Fruit fly (Drosophila melanogaster) whole organism, prepupa: Measurements from ENCODE around the gene CG46280.

Experiments
- CG10631 ChIP-seq: fragments of 200-800 bp; sonication (Bioruptor generic); optimal IDR thresholded peaks from 2 replicates; lab custom pipeline; 2016; ENCODE audit warnings: missing biosample characterization, missing genetic modification characterization
- CG10669 ChIP-seq: fragments of 200-800 bp; sonication (Bioruptor generic); optimal IDR thresholded peaks from 3 replicates; lab custom pipeline; 2018; ENCODE audit warnings: missing biosample characterization, mild to moderate bottlenecking, missing genetic modification characterization, moderate library complexity
- CG11294 ChIP-seq: fragments of 200-800 bp; sonication (Bioruptor generic); IDR thresholded peaks from 2 replicates; pipeline ENCODE4 v1.3.6; 2022; ENCODE audit warnings: missing biosample characterization, missing genetic modification characterization
- CG11762 ChIP-seq: fragments of 200-800 bp; sonication (Bioruptor generic); optimal IDR thresholded peaks from 3 replicates; lab custom pipeline; 2016; ENCODE audit warnings: missing biosample characterization, missing genetic modification characterization; ENCODE audit not compliant: insufficient read depth
- CG11902 ChIP-seq: fragments of 200-800 bp; sonication (Bioruptor generic); optimal IDR thresholded peaks from 3 replicates; lab custom pipeline; 2016; ENCODE audit warnings: missing biosample characterization, missing genetic modification characterization
- CG1621 ChIP-seq: fragments of 200-800 bp; sonication (Bioruptor generic); optimal IDR thresholded peaks from 3 replicates; lab custom pipeline; 2018; ENCODE audit warnings: missing biosample characterization, mild to moderate bottlenecking, missing genetic modification characterization
- CG3032 ChIP-seq: fragments of 200-800 bp; optimal IDR thresholded peaks from 2 replicates; lab custom pipeline; 2019; ENCODE audit warnings: missing biosample characterization, mild to moderate bottlenecking, missing genetic modification characterization, moderate library complexity
- CG31627 ChIP-seq: fragments of 200-800 bp; sonication (Bioruptor generic); optimal IDR thresholded peaks from 3 replicates; lab custom pipeline; 2016; ENCODE audit warnings: missing biosample characterization, missing genetic modification characterization
- CG32006 ChIP-seq: fragments of 200-800 bp; sonication (Bioruptor generic); optimal IDR thresholded peaks from 3 replicates; lab custom pipeline; 2017; ENCODE audit warnings: missing biosample characterization, mild to moderate bottlenecking, missing genetic modification characterization
- CG34406 ChIP-seq: fragments of 200-800 bp; sonication (Bioruptor generic); optimal IDR thresholded peaks from 3 replicates; lab custom pipeline; 2016; ENCODE audit warnings: missing biosample characterization, missing genetic modification characterization
- CG6163 ChIP-seq: fragments of 200-800 bp; sonication (Bioruptor generic); IDR thresholded peaks from 3 replicates; pipeline ENCODE4 v1.3.6; 2022; ENCODE audit warnings: missing biosample characterization, missing genetic modification characterization
- CG6276 ChIP-seq: fragments of 200-800 bp; sonication (Bioruptor generic); optimal IDR thresholded peaks from 2 replicates; lab custom pipeline; 2017; ENCODE audit warnings: missing biosample characterization, mild to moderate bottlenecking, missing genetic modification characterization
- CG6792 ChIP-seq: fragments of 200-800 bp; sonication (Bioruptor generic); optimal IDR thresholded peaks from 3 replicates; lab custom pipeline; 2016; ENCODE audit warnings: missing biosample characterization, missing genetic modification characterization
- CG6808 ChIP-seq: fragments of 200-800 bp; sonication (Bioruptor generic); optimal IDR thresholded peaks from 3 replicates; lab custom pipeline; 2017; ENCODE audit warnings: missing biosample characterization, missing genetic modification characterization, mild to moderate bottlenecking, moderate library complexity, missing genetic modification reagents
- CG6854 ChIP-seq: fragments of 200-800 bp; sonication (Bioruptor generic); optimal IDR thresholded peaks from 2 replicates; lab custom pipeline; 2017; ENCODE audit warnings: missing biosample characterization, mild to moderate bottlenecking, missing genetic modification characterization
- CG7368 ChIP-seq: fragments of 200-800 bp; sonication (Bioruptor generic); optimal IDR thresholded peaks from 3 replicates; lab custom pipeline; 2016; ENCODE audit warnings: missing biosample characterization, missing genetic modification characterization
- CG8119 ChIP-seq: fragments of 200-800 bp; sonication (Bioruptor generic); IDR thresholded peaks from 3 replicates; pipeline ENCODE4 v1.3.6; 2022; ENCODE audit warnings: missing biosample characterization, missing genetic modification characterization
- CG8319 ChIP-seq: fragments of 200-800 bp; sonication (Bioruptor generic); optimal IDR thresholded peaks from 3 replicates; lab custom pipeline; 2016; ENCODE audit warnings: missing biosample characterization, missing genetic modification characterization
- CG8632 ChIP-seq: fragments of 200-800 bp; sonication (Bioruptor generic); optimal IDR thresholded peaks from 3 replicates; lab custom pipeline; 2016; ENCODE audit warnings: missing biosample characterization, missing genetic modification characterization
- CG9139 ChIP-seq: fragments of 200-800 bp; sonication (Bioruptor generic); optimal IDR thresholded peaks from 3 replicates; lab custom pipeline; 2017; ENCODE audit warnings: missing biosample characterization, mild to moderate bottlenecking, missing genetic modification characterization
- Eip75B ChIP-seq: fragments of 200-800 bp; sonication (Bioruptor generic); optimal IDR thresholded peaks from 3 replicates; lab custom pipeline; 2016; ENCODE audit warnings: missing biosample characterization, missing genetic modification characterization
- Eip78C ChIP-seq: fragments of 200-800 bp; sonication (Bioruptor generic); peaks from one replicate; lab custom pipeline; 2016; ENCODE audit warnings: missing biosample characterization, missing genetic modification characterization
- Ets21C ChIP-seq: fragments of 200-800 bp; sonication (Bioruptor generic); optimal IDR thresholded peaks from 3 replicates; lab custom pipeline; 2016; ENCODE audit warnings: missing biosample characterization, missing genetic modification characterization
- Gug ChIP-seq: fragments of 200-800 bp; sonication (Bioruptor generic); IDR thresholded peaks from 2 replicates; pipeline ENCODE4 v1.3.6; 2022; ENCODE audit warnings: missing biosample characterization, missing genetic modification characterization
- Hr39 ChIP-seq: fragments of 200-800 bp; sonication (Bioruptor generic); optimal IDR thresholded peaks from 2 replicates; lab custom pipeline; 2016; ENCODE audit warnings: missing biosample characterization, missing genetic modification characterization
- Hr4 ChIP-seq: fragments of 200-800 bp; sonication (Bioruptor generic); optimal IDR thresholded peaks from 3 replicates; lab custom pipeline; 2016; ENCODE audit warnings: missing biosample characterization, missing genetic modification characterization
- Lpt ChIP-seq: fragments of 200-800 bp; sonication (Bioruptor generic); optimal IDR thresholded peaks from 3 replicates; lab custom pipeline; 2016; ENCODE audit warnings: missing biosample characterization, missing genetic modification characterization
- Met ChIP-seq: fragments of 200-800 bp; sonication (Bioruptor generic); optimal IDR thresholded peaks from 3 replicates; lab custom pipeline; 2016; ENCODE audit warnings: missing biosample characterization, missing genetic modification characterization
- OdsH ChIP-seq: fragments of 200-800 bp; sonication (Bioruptor generic); optimal IDR thresholded peaks from 3 replicates; lab custom pipeline; 2016; ENCODE audit warnings: missing biosample characterization, missing genetic modification characterization
- Smox ChIP-seq: fragments of 200-800 bp; sonication (Bioruptor generic); optimal IDR thresholded peaks from 3 replicates; lab custom pipeline; 2016; ENCODE audit warnings: missing biosample characterization, missing genetic modification characterization
- Sox102F ChIP-seq: fragments of 200-800 bp; sonication (Bioruptor generic); optimal IDR thresholded peaks from 2 replicates; lab custom pipeline; 2016; ENCODE audit warnings: missing biosample characterization, mild to moderate bottlenecking, missing genetic modification characterization
- Sox14 ChIP-seq: fragments of 200-800 bp; sonication (Bioruptor generic); optimal IDR thresholded peaks from 3 replicates; lab custom pipeline; 2016; ENCODE audit warnings: missing biosample characterization, missing genetic modification characterization
- Sox15 ChIP-seq: fragments of 200-800 bp; sonication (Bioruptor generic); optimal IDR thresholded peaks from 3 replicates; lab custom pipeline; 2016; ENCODE audit warnings: missing biosample characterization, missing genetic modification characterization
- achi ChIP-seq: fragments of 200-800 bp; sonication (Bioruptor generic); optimal IDR thresholded peaks from 3 replicates; lab custom pipeline; 2016; ENCODE audit warnings: missing biosample characterization, missing genetic modification characterization
- cyc ChIP-seq: fragments of 200-800 bp; sonication (Bioruptor generic); optimal IDR thresholded peaks from 3 replicates; lab custom pipeline; 2016; ENCODE audit warnings: missing biosample characterization, missing genetic modification characterization
- dac ChIP-seq: fragments of 200-800 bp; sonication (Bioruptor generic); optimal IDR thresholded peaks from 2 replicates; lab custom pipeline; 2017; ENCODE audit warnings: missing biosample characterization, mild to moderate bottlenecking, missing genetic modification characterization
- dsx ChIP-seq: fragments of 200-800 bp; optimal IDR thresholded peaks from 3 replicates; lab custom pipeline; 2019; ENCODE audit warnings: missing biosample characterization, mild to moderate bottlenecking, missing genetic modification characterization, moderate library complexity; ENCODE audit not compliant: poor library complexity, severe bottlenecking
- eg ChIP-seq: fragments of 200-800 bp; sonication (Bioruptor generic); IDR thresholded peaks from 3 replicates; pipeline ENCODE4 v1.3.6; 2022; ENCODE audit warnings: missing biosample characterization, missing genetic modification characterization
- esn ChIP-seq: fragments of 200-800 bp; sonication (Bioruptor generic); optimal IDR thresholded peaks from 2 replicates; lab custom pipeline; 2016; ENCODE audit warnings: missing biosample characterization, mild to moderate bottlenecking, missing genetic modification characterization, moderate library complexity
- fd59A ChIP-seq: fragments of 200-800 bp; sonication (Bioruptor generic); optimal IDR thresholded peaks from 2 replicates; lab custom pipeline; 2017; ENCODE audit warnings: missing biosample characterization, mild to moderate bottlenecking, missing genetic modification characterization, missing genetic modification reagents
- fd85E ChIP-seq: fragments of 200-800 bp; sonication (Bioruptor generic); optimal IDR thresholded peaks from 3 replicates; lab custom pipeline; 2016; ENCODE audit warnings: missing biosample characterization, missing genetic modification characterization
- fkh ChIP-seq: fragments of 200-800 bp; sonication (Bioruptor generic); optimal IDR thresholded peaks from 3 replicates; lab custom pipeline; 2017; ENCODE audit warnings: missing biosample characterization, mild to moderate bottlenecking, missing genetic modification characterization, moderate library complexity
- net ChIP-seq: fragments of 200-800 bp; sonication (Bioruptor generic); optimal IDR thresholded peaks from 3 replicates; lab custom pipeline; 2016; ENCODE audit warnings: missing biosample characterization, missing genetic modification characterization
- pdm3 ChIP-seq: fragments of 200-800 bp; sonication (Bioruptor generic); optimal IDR thresholded peaks from 3 replicates; lab custom pipeline; 2016; ENCODE audit warnings: missing biosample characterization, missing genetic modification characterization
- salr ChIP-seq, 2 experiments: fragments of 200-800 bp; sonication (Bioruptor generic); optimal IDR thresholded peaks; 3 replicates each; lab custom pipeline; 2016 to 2018; ENCODE audit warnings: missing biosample characterization in 2 of 2, missing genetic modification characterization in 2 of 2, mild to moderate bottlenecking in 1 of 2
- spab ChIP-seq: fragments of 200-800 bp; sonication (Bioruptor generic); optimal IDR thresholded peaks from 2 replicates; lab custom pipeline; 2017; ENCODE audit warnings: missing biosample characterization, mild to moderate bottlenecking, missing genetic modification characterization, missing genetic modification reagents
- ss ChIP-seq, 2 experiments: fragments of 200-800 bp; sonication (Bioruptor generic); optimal IDR thresholded peaks; 2 replicates in 1 of 2; 3 replicates in 1 of 2; lab custom pipeline; 2017 to 2018; ENCODE audit warnings: mild to moderate bottlenecking in 2 of 2, missing biosample characterization in 2 of 2, missing genetic modification characterization in 2 of 2, moderate library complexity in 1 of 2
- svp ChIP-seq: fragments of 200-800 bp; sonication (Bioruptor generic); peaks from one replicate; lab custom pipeline; 2016; ENCODE audit warnings: missing biosample characterization, missing genetic modification characterization
- topi ChIP-seq: fragments of 200-800 bp; sonication (Bioruptor generic); optimal IDR thresholded peaks from 3 replicates; lab custom pipeline; 2016; ENCODE audit warnings: missing biosample characterization, missing genetic modification characterization
- vri ChIP-seq: fragments of 200-800 bp; sonication (Bioruptor generic); optimal IDR thresholded peaks from 3 replicates; lab custom pipeline; 2016; ENCODE audit warnings: missing biosample characterization, mild to moderate bottlenecking, missing genetic modification characterization

The CG46280 gene

dm6 chr3R:12982167-12982981 is 48.1 kb downstream of the CG46280 start:
- TF ChIP-seq Gug (GFP tag; lab: Robert Waterston, UW) (peak; percentile 62), CG10669 (GFP tag; lab: Kevin White, UChicago) (peak; percentile 76), dsx (GFP tag; lab: Kevin White, UChicago) (peak; percentile 44), Eip75B (GFP tag; lab: Kevin White, UChicago) (peak; percentile 42), Lpt (GFP tag; lab: Kevin White, UChicago) (peak; percentile 55), Sox14 (peak; percentile 30), CG6792 (GFP tag; lab: Kevin White, UChicago) (peak; percentile 53), cyc (peak; percentile 31), Sox15 (GFP tag; lab: Kevin White, UChicago) (peak; percentile 40), spab (no peak), eg (GFP tag; lab: Robert Waterston, UW) (peak; percentile 87), esn (GFP tag; lab: Kevin White, UChicago) (peak; percentile 60), CG3032 (tag; lab: Kevin White, UChicago) (peak; percentile 68), svp (peak; percentile 51), dac (GFP tag; lab: Kevin White, UChicago) (peak; percentile 25), salr (GFP tag; optimal IDR thresholded peaks at IDR 0.05; lab: Kevin White, UChicago) (peak; percentile 25 to 64), topi (GFP tag; lab: Kevin White, UChicago) (peak; percentile 65), Hr39 (GFP tag; lab: Kevin White, UChicago) (peak; percentile 50), Ets21C (GFP tag; lab: Kevin White, UChicago) (no peak), achi (GFP tag; lab: Kevin White, UChicago) (peak; percentile 61), Eip78C (peak; percentile 93), vri (GFP tag; lab: Kevin White, UChicago) (peak; percentile 44), CG7368 (GFP tag; lab: Kevin White, UChicago) (no peak), CG9139 (GFP tag; lab: Kevin White, UChicago) (no peak), fkh (GFP tag; lab: Kevin White, UChicago) (peak; percentile 85), CG10631 (GFP tag; lab: Kevin White, UChicago) (peak; percentile 49), CG6276 (GFP tag; lab: Kevin White, UChicago) (peak; percentile 70), CG8632 (GFP tag; lab: Kevin White, UChicago) (peak; percentile 72), Smox (peak; percentile 46), ss (GFP tag; optimal IDR thresholded peaks at IDR 0.05; lab: Kevin White, UChicago) (peak; percentile 20 to 56), CG34406 (GFP tag; lab: Kevin White, UChicago) (peak; percentile 54), net (GFP tag; lab: Kevin White, UChicago) (peak; percentile 59), Hr4 (GFP tag; lab: Kevin White, UChicago) (peak; percentile 65), pdm3 (GFP tag; lab: Kevin White, UChicago) (peak; percentile 75), CG11902 (GFP tag; lab: Kevin White, UChicago) (peak; percentile 32), CG8319 (no peak), CG1621 (tag; lab: Kevin White, UChicago) (peak; percentile 29), CG11294 (0 out of 2 replicates have a peak, but pooled peaks have one; percentile 17), CG11762 (GFP tag; lab: Kevin White, UChicago) (peak; percentile 44), CG31627 (GFP tag; lab: Kevin White, UChicago) (peak; percentile 49), CG6808 (GFP tag; lab: Kevin White, UChicago) (peak; percentile 62), CG6163 (GFP tag; lab: Robert Waterston, UW) (peak; percentile 67), OdsH (GFP tag; lab: Kevin White, UChicago) (peak; percentile 63), CG6854 (GFP tag; lab: Kevin White, UChicago) (no peak), CG32006 (peak; percentile 79), fd85E (peak; percentile 21), fd59A (GFP tag; lab: Kevin White, UChicago) (peak; percentile 58), CG8119 (GFP tag; lab: Robert Waterston, UW) (peak; percentile 71), Met (GFP tag; lab: Kevin White, UChicago) (peak; percentile 65), Sox102F (GFP tag; lab: Kevin White, UChicago) (no peak)
